Worm (Caenorhabditis elegans) whole organism, L4/young adult: ENCODE measurements around the gene F34H10.4.

Experiments used
- W03F9.2 ChIP-seq: fragments of 150-350 bp; optimal IDR thresholded peaks from 2 replicates; lab custom pipeline; 2014; ENCODE audit warnings: missing biosample characterization, missing genetic modification characterization
- him-1 ChIP-seq: sonication (generic microtip); optimal IDR thresholded peaks from 2 replicates; lab custom pipeline; 2016; ENCODE audit warnings: missing genotype, missing genetic modification reagents, missing genetic modification characterization, missing compliant biosample characterization

ce11 chrX:9620136-9620535 lies 28.2 kb upstream of the F34H10.4 start, which contains the start of gene C11E4.8:
- TF ChIP-seq W03F9.2 (tag; lab: Kevin White, UChicago) = no peak
- TF ChIP-seq him-1 (tag; lab: Kevin White, UChicago) = no peak
